Worm (Caenorhabditis elegans): Measurements from ENCODE around the gene rab-30.

- TF ChIP-seq unc-62 (GFP tag; optimal IDR thresholded peaks at IDR 0.05) (no peak), rcor-1 (GFP tag; IDR thresholded peaks at IDR 0.05) (no peak), madf-3 (GFP tag; IDR thresholded peaks at IDR 0.05) (no peak), ets-4 (GFP tag; optimal IDR thresholded peaks at IDR 0.05) (no peak), efl-1 (GFP tag; optimal IDR thresholded peaks at IDR 0.05) (no peak), dpl-1 (GFP tag; optimal IDR thresholded peaks at IDR 0.05) (no peak), aptf-3 (GFP tag; IDR thresholded peaks at IDR 0.05) (no peak)
Measured at ce11 chrIII:10604325-10604724, 43.9 kb downstream of the rab-30 start.

Measured in whole organism, young adult.